Worm (Caenorhabditis elegans) whole organism, L4 larva: ENCODE measurements around the gene srh-159.

Source experiments
- F26F4.8 ChIP-seq: fragments of 200-800 bp; sonication (Bioruptor generic); conservative IDR thresholded peaks from 2 replicates; pipeline ENCODE4 v1.3.6; 2022; ENCODE audit warnings: missing genetic modification characterization, missing compliant biosample characterization
- F37D6.2 ChIP-seq: sonication (generic microtip); optimal IDR thresholded peaks from 2 replicates; lab custom pipeline; 2016; ENCODE audit warnings: mild to moderate bottlenecking, missing genetic modification characterization, missing compliant biosample characterization
- F44E2.7 ChIP-seq: fragments of 200-800 bp; sonication (Bioruptor generic); IDR thresholded peaks from 2 replicates; pipeline ENCODE4 v2.1.2; 2022; ENCODE audit warnings: missing genetic modification characterization, missing compliant biosample characterization
- F49E8.2 ChIP-seq: sonication (generic microtip); optimal IDR thresholded peaks from 2 replicates; lab custom pipeline; 2016; ENCODE audit warnings: missing compliant biosample characterization, mild to moderate bottlenecking, missing genetic modification characterization, borderline replicate concordance
- R02D3.7 ChIP-seq: fragments of 150-350 bp; sonication (generic microtip); optimal IDR thresholded peaks from 3 replicates; lab custom pipeline; 2014; ENCODE audit warnings: missing biosample characterization, missing genetic modification characterization
- T20F7.1 ChIP-seq: fragments of 200-800 bp; sonication (Bioruptor generic); optimal IDR thresholded peaks from 2 replicates; lab custom pipeline; 2018; ENCODE audit warnings: mild to moderate bottlenecking, missing genetic modification characterization, missing compliant biosample characterization
- T26A8.4 ChIP-seq: fragments of 200-800 bp; sonication (Bioruptor generic); IDR thresholded peaks from 2 replicates; pipeline ENCODE4 v1.3.6; 2022; ENCODE audit warnings: missing genetic modification characterization, missing compliant biosample characterization
- Y105C5A.15 ChIP-seq: fragments of 200-800 bp; sonication (Bioruptor generic); IDR thresholded peaks from 2 replicates; pipeline ENCODE4 v1.3.6; 2022; ENCODE audit warnings: missing genetic modification characterization, missing compliant biosample characterization
- aha-1 ChIP-seq: fragments of 150-350 bp; peaks from one replicate; lab custom pipeline; 2014; ENCODE audit warnings: missing biosample characterization, missing genetic modification characterization
- aly-2 ChIP-seq: sonication (generic microtip); optimal IDR thresholded peaks from 2 replicates; lab custom pipeline; 2018; ENCODE audit warnings: missing biosample characterization, missing genetic modification characterization
- ama-1 ChIP-seq: fragments of 150-350 bp; optimal IDR thresholded peaks from 2 replicates; lab custom pipeline; 2014; ENCODE audit warnings: inconsistent platforms, mixed read lengths
- arid-1 ChIP-seq: fragments of 200-800 bp; sonication (Bioruptor generic); conservative IDR thresholded peaks from 2 replicates; pipeline ENCODE4 v1.3.6; 2022; ENCODE audit warnings: missing genetic modification reagents, missing genetic modification characterization, missing compliant biosample characterization
- attf-4 ChIP-seq: sonication (generic microtip); optimal IDR thresholded peaks from 3 replicates; lab custom pipeline; 2017; ENCODE audit warnings: missing biosample characterization, missing genetic modification characterization
- ceh-28 ChIP-seq: fragments of 150-350 bp; optimal IDR thresholded peaks from 2 replicates; lab custom pipeline; 2014; ENCODE audit warnings: missing biosample characterization, missing genetic modification reagents, missing genetic modification characterization
- ceh-62 ChIP-seq: sonication (generic microtip); optimal IDR thresholded peaks from 2 replicates; lab custom pipeline; 2017; ENCODE audit warnings: missing biosample characterization, missing genetic modification characterization
- cey-2 ChIP-seq: sonication (generic microtip); optimal IDR thresholded peaks from 3 replicates; lab custom pipeline; 2017; ENCODE audit warnings: missing genetic modification characterization, mild to moderate bottlenecking, missing compliant biosample characterization, antibody characterized with exemption, borderline replicate concordance; ENCODE audit not compliant: insufficient read depth
- daf-19 ChIP-seq: fragments of 200-800 bp; sonication (Bioruptor generic); conservative IDR thresholded peaks from 2 replicates; pipeline ENCODE4 v1.3.6; 2022; ENCODE audit warnings: missing genetic modification characterization, missing compliant biosample characterization
- daf-8 ChIP-seq: fragments of 200-800 bp; sonication (Bioruptor generic); IDR thresholded peaks from 2 replicates; pipeline ENCODE4 v1.3.6; 2022; ENCODE audit warnings: missing genetic modification characterization, missing compliant biosample characterization
- dmd-6 ChIP-seq: fragments of 200-800 bp; sonication (Bioruptor generic); IDR thresholded peaks from 2 replicates; pipeline ENCODE4 v1.3.6; 2022; ENCODE audit warnings: missing genetic modification reagents, missing genetic modification characterization, missing compliant biosample characterization
- dve-1 ChIP-seq: sonication (generic microtip); optimal IDR thresholded peaks from 2 replicates; lab custom pipeline; 2017; ENCODE audit warnings: antibody characterized with exemption, mild to moderate bottlenecking, missing genetic modification characterization, missing compliant biosample characterization; ENCODE audit not compliant: insufficient read depth
- egl-43 ChIP-seq: fragments of 200-800 bp; sonication (Bioruptor generic); IDR thresholded peaks from 2 replicates; pipeline ENCODE4 v1.3.6; 2022; ENCODE audit warnings: missing genetic modification reagents, missing genetic modification characterization, missing compliant biosample characterization
- gei-8 ChIP-seq: fragments of 200-800 bp; sonication (Bioruptor generic); optimal IDR thresholded peaks from 2 replicates; lab custom pipeline; 2018; ENCODE audit warnings: mild to moderate bottlenecking, missing genetic modification characterization, missing compliant biosample characterization
- hif-1 ChIP-seq, 2 experiments: sonication (generic microtip); optimal IDR thresholded peaks; 2 replicates each; lab custom pipeline; 2016 to 2017; ENCODE audit warnings: missing compliant biosample characterization in 2 of 2, missing genetic modification characterization in 2 of 2, missing genetic modification reagents in 2 of 2, missing genotype in 2 of 2, mild to moderate bottlenecking in 1 of 2
- jun-1 ChIP-seq: fragments of 150-350 bp; optimal IDR thresholded peaks from 2 replicates; lab custom pipeline; 2014; ENCODE audit warnings: missing biosample characterization, missing genetic modification reagents, missing genetic modification characterization
- lim-7 ChIP-seq: fragments of 200-800 bp; sonication (Bioruptor generic); IDR thresholded peaks from 2 replicates; pipeline ENCODE4 v1.3.6; 2022; ENCODE audit warnings: missing genetic modification characterization, missing compliant biosample characterization
- lin-38 ChIP-seq: fragments of 200-800 bp; sonication (Bioruptor generic); IDR thresholded peaks from 2 replicates; pipeline ENCODE4 v1.3.6; 2022; ENCODE audit warnings: missing genetic modification reagents, missing genetic modification characterization, missing compliant biosample characterization
- lsy-2 ChIP-seq, 2 experiments: fragments of 150-350 bp in 1 of 2; sonication (generic microtip) in 1 of 2; optimal IDR thresholded peaks; 2 replicates each; lab custom pipeline; 2014 to 2017; ENCODE audit warnings: missing biosample characterization in 2 of 2, missing genetic modification characterization in 2 of 2
- mdl-1 ChIP-seq, 2 experiments: fragments of 150-350 bp in 1 of 2; sonication (generic microtip) in 1 of 2; optimal IDR thresholded peaks; 2 replicates each; lab custom pipeline; 2014 to 2017; ENCODE audit warnings: missing biosample characterization in 2 of 2, missing genetic modification characterization in 2 of 2
- mes-2 ChIP-seq: sonication (generic microtip); optimal IDR thresholded peaks from 2 replicates; lab custom pipeline; 2016; ENCODE audit warnings: missing genotype, mild to moderate bottlenecking, missing genetic modification characterization, missing compliant biosample characterization; ENCODE audit not compliant: poor library complexity, severe bottlenecking
- mxl-3 ChIP-seq: fragments of 200-800 bp; sonication (Bioruptor generic); optimal IDR thresholded peaks from 2 replicates; lab custom pipeline; 2018; ENCODE audit warnings: mild to moderate bottlenecking, missing genetic modification characterization, missing compliant biosample characterization
- nhr-111 ChIP-seq: fragments of 200-800 bp; sonication (Bioruptor generic); optimal IDR thresholded peaks from 2 replicates; lab custom pipeline; 2018; ENCODE audit warnings: mild to moderate bottlenecking, missing genetic modification characterization, missing compliant biosample characterization
- nhr-25 ChIP-seq: sonication (generic microtip); optimal IDR thresholded peaks from 2 replicates; lab custom pipeline; 2017; ENCODE audit warnings: missing genetic modification characterization, mild to moderate bottlenecking, missing compliant biosample characterization, antibody characterized with exemption, moderate library complexity, borderline replicate concordance; ENCODE audit not compliant: insufficient read depth
- nhr-41 ChIP-seq: fragments of 200-800 bp; sonication (Bioruptor generic); IDR thresholded peaks from 2 replicates; pipeline ENCODE4 v1.3.6; 2022; ENCODE audit warnings: missing genetic modification reagents, missing genetic modification characterization, missing compliant biosample characterization
- sdz-12 ChIP-seq: fragments of 200-800 bp; sonication (Bioruptor generic); optimal IDR thresholded peaks from 2 replicates; lab custom pipeline; 2018; ENCODE audit warnings: mild to moderate bottlenecking, missing genetic modification characterization, missing compliant biosample characterization
- snpc-1.2 ChIP-seq: fragments of 200-800 bp; sonication (Bioruptor generic); IDR thresholded peaks from 2 replicates; pipeline ENCODE4 v1.3.6; 2022; ENCODE audit warnings: missing genetic modification reagents, missing genetic modification characterization, missing compliant biosample characterization
- spr-1 ChIP-seq: sonication (generic microtip); optimal IDR thresholded peaks from 2 replicates; lab custom pipeline; 2016; ENCODE audit warnings: mild to moderate bottlenecking, missing genetic modification characterization, missing compliant biosample characterization
- tag-97 ChIP-seq: fragments of 200-800 bp; sonication (Bioruptor generic); IDR thresholded peaks from 2 replicates; pipeline ENCODE4 v1.3.6; 2022; ENCODE audit warnings: missing genetic modification characterization, missing compliant biosample characterization
- tra-1 ChIP-seq: fragments of 200-800 bp; sonication (Bioruptor generic); IDR thresholded peaks from 2 replicates; pipeline ENCODE4 v1.3.6; 2022; ENCODE audit warnings: missing genetic modification reagents, missing genetic modification characterization, missing compliant biosample characterization
- unc-39 ChIP-seq: sonication (generic microtip); optimal IDR thresholded peaks from 2 replicates; lab custom pipeline; 2017; ENCODE audit warnings: missing biosample characterization, missing genetic modification characterization
- zag-1 ChIP-seq: fragments of 150-350 bp; optimal IDR thresholded peaks from 2 replicates; lab custom pipeline; 2014; ENCODE audit warnings: missing biosample characterization, missing genetic modification characterization
- ztf-11 ChIP-seq: fragments of 150-350 bp; optimal IDR thresholded peaks from 2 replicates; lab custom pipeline; 2014; ENCODE audit warnings: missing biosample characterization, missing genetic modification characterization

srh-159 gene

ce11 chrV:17171551-17171950 is 10.6 kb upstream of the srh-159 start, which contains the start of gene srbc-26:
srbc-26 (plus strand) TSS chrV:17171851.
- TF ChIP-seq R02D3.7 (tag; lab: Kevin White, UChicago) (no peak), aha-1 (no peak), ceh-62 (tag; lab: Kevin White, UChicago) (no peak), attf-4 (tag; lab: Kevin White, UChicago) (no peak), T26A8.4 (GFP tag; lab: Robert Waterston, UW) (no peak), egl-43 (GFP tag; lab: Robert Waterston, UW) (no peak), nhr-111 (GFP tag; lab: Kevin White, UChicago) (no peak), dve-1 (tag; lab: Kevin White, UChicago) (no peak), ama-1 (lab: Kevin White, UChicago) (no peak)

DNA sequence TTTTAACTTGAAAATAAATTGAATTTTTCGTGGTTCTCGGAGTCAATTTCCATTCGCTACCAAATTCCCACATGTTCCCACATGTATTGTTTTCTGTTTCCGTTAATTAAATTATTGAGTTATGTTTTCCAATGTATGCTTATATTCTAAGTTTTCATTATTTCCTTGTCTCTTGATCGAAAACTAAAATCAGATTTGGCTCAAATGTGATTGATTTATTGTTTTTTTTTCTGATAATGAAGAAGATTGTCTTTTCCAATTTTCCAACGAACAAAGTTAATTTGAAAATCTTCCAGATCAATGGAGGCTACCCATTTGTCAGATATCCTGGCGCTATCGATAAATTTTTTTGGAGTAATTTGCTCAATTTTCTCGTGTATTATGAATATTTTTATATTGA is 8.4 kb upstream of the srh-159 start, which contains the start of gene srbc-25:
TSS of gene srbc-25 (plus strand) at position 301 of the 400 bp plus-strand sequence.
- TF ChIP-seq unc-39 (no peak), lin-38 (GFP tag; lab: Robert Waterston, UW) (no peak), daf-8 (GFP tag; lab: Robert Waterston, UW) (no peak), daf-19 (no peak)

DNA sequence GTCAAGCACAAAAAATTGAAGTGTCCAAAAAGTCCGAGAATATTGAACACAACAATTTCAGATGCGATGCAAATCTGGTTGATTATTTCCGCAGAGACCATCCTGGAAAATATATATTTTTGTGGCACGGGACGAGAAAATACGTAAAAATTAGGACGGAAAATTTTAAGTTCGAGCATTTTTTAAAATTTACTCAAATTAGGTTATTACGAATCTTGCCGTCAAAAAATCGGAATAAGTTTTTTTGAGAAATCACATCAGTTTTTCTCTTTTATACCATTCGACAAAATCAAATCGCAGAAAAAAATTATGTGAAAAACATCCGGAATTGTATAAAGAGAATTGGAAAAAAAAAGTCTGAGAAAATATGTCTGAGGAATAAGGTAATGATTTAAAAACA is 4.2 kb upstream of the srh-159 start, which contains the start of gene srsx-1:
TSS of gene srsx-1 (minus strand) at position 101 of the 400 bp plus-strand sequence.
- TF ChIP-seq F49E8.2 (tag; lab: Kevin White, UChicago) (no peak), sdz-12 (GFP tag; lab: Kevin White, UChicago) (no peak), egl-43 (GFP tag; lab: Robert Waterston, UW) (no peak), nhr-41 (no peak), lim-7 (GFP tag; lab: Robert Waterston, UW) (no peak), aly-2 (tag; lab: Kevin White, UChicago) (no peak), ceh-62 (tag; lab: Kevin White, UChicago) (no peak), cey-2 (tag; lab: Kevin White, UChicago) (no peak), mdl-1 (tag; optimal IDR thresholded peaks at IDR 0.05; lab: Kevin White, UChicago) (no peak), ztf-11 (no peak)
- TF ChIP-seq, all 104 proteins: peak for 0

DNA sequence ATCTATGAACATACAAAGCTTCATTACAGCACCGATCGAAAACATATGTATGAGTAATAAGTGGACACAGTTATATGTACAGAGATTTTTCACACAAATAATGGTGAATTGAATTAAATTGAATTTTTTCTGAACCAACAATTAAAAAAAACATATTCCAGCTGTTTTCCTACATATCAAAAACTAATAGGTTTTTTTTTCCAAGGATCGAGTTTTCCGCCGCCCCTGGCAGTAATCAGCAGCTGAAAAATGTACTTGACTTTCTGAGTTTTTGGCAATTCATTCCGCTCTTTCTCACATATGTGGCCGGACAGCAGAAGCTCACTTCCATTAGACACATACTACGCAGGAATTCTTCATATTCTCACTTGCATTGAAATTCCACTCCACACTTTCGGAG is 3.7 kb upstream of the srh-159 start, which contains the start of gene srh-174:
TSS of gene srh-174 (plus strand) at position 301 of the 400 bp plus-strand sequence.
- TF ChIP-seq daf-8 (GFP tag; lab: Robert Waterston, UW) (no peak), snpc-1.2 (GFP tag; lab: Robert Waterston, UW) (no peak), T20F7.1 (no peak), spr-1 (tag; lab: Kevin White, UChicago) (no peak), F37D6.2 (tag; lab: Kevin White, UChicago) (no peak), tra-1 (GFP tag; lab: Robert Waterston, UW) (no peak), lim-7 (GFP tag; lab: Robert Waterston, UW) (no peak), arid-1 (GFP tag; lab: Robert Waterston, UW) (no peak)

DNA sequence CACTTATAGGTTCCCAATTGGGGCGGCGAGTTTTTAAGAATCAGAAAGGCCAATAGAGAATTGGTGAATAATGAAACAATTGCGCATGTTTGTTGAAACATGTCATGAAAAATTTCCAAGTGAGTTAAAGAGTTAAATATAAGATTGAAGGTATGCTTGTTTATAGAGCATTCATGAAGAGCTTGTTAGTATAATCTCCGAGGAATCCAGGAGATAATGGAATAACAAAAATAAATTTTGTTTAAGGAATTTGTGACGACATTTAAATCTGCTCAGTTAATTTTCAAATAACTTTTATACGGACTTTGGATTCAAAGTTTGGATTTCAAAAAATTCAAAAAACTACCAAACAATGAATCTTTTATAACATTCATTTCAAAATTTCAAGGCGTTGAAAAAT is 8.3 kb downstream of the srh-159 start, which contains the start of gene str-199:
TSS of gene str-199 (minus strand) at position 101 of the 400 bp plus-strand sequence.
- TF ChIP-seq T26A8.4 (GFP tag; lab: Robert Waterston, UW) (no peak), lsy-2 (tag; optimal IDR thresholded peaks at IDR 0.05; lab: Kevin White, UChicago) (no peak), mxl-3 (no peak), tag-97 (GFP tag; lab: Robert Waterston, UW) (no peak)

DNA sequence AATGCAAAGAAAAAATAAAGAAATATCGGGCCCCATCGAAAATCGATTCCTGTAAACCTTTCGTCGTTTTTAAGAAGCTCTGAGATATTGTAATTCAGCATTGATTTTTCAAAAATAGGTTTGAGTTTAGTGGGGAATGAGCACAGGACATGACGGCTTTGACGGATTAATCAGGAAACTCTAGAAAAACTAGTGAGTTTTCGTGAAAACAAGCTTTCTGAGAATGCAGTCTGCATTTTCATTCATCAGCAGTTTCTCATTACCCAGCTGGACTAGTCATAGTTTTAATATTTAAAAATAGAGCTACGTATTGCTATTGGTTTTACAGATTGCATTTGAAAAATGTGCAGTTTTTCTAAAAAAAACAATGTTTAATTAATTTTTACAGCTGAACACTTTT is 10.1 kb downstream of the srh-159 start, which contains the start of gene srz-47:
TSS of gene srz-47 (minus strand) at position 101 of the 400 bp plus-strand sequence.
- TF ChIP-seq lsy-2 (tag; optimal IDR thresholded peaks at IDR 0.05; lab: Kevin White, UChicago) (no peak), hif-1 (tag; optimal IDR thresholded peaks at IDR 0.05; lab: Kevin White, UChicago) (no peak), zag-1 (tag; lab: Kevin White, UChicago) (no peak), nhr-25 (tag; lab: Kevin White, UChicago) (no peak), mdl-1 (tag; optimal IDR thresholded peaks at IDR 0.05; lab: Kevin White, UChicago) (no peak), dmd-6 (GFP tag; lab: Robert Waterston, UW) (no peak), F26F4.8 (GFP tag; lab: Robert Waterston, UW) (no peak), F44E2.7 (GFP tag; lab: Robert Waterston, UW) (no peak), Y105C5A.15 (GFP tag; lab: Robert Waterston, UW) (no peak), mes-2 (tag; lab: Kevin White, UChicago) (no peak), jun-1 (no peak), gei-8 (GFP tag; lab: Kevin White, UChicago) (no peak), ceh-28 (no peak)
